Worm (Caenorhabditis elegans) whole organism, L2 larva: ENCODE results near the gene T20D3.6.

Experiments used
- C34F6.9 ChIP-seq: fragments of 150-350 bp; optimal IDR thresholded peaks from 2 replicates; lab custom pipeline; 2014; ENCODE audit warnings: missing biosample characterization, missing genetic modification characterization
- F13H6.1 ChIP-seq: sonication (generic microtip); optimal IDR thresholded peaks from 2 replicates; lab custom pipeline; 2016; ENCODE audit warnings: missing genetic modification characterization, missing compliant biosample characterization
- R02D3.7 ChIP-seq: fragments of 150-350 bp; optimal IDR thresholded peaks from 2 replicates; lab custom pipeline; 2014; ENCODE audit warnings: missing biosample characterization, missing genetic modification characterization
- Y55F3AM.14 ChIP-seq: fragments of 200-800 bp; sonication (Bioruptor generic); optimal IDR thresholded peaks from 2 replicates; lab custom pipeline; 2018; ENCODE audit warnings: mild to moderate bottlenecking, missing genetic modification characterization, missing compliant biosample characterization
- ZK546.5 ChIP-seq: sonication (generic microtip); optimal IDR thresholded peaks from 2 replicates; lab custom pipeline; 2017; ENCODE audit warnings: missing biosample characterization, missing genetic modification characterization
- alr-1 ChIP-seq: fragments of 150-350 bp; optimal IDR thresholded peaks from 2 replicates; lab custom pipeline; 2014; ENCODE audit warnings: missing biosample characterization, missing genetic modification characterization
- ama-1 ChIP-seq: fragments of 150-350 bp; optimal IDR thresholded peaks from 2 replicates; lab custom pipeline; 2018; ENCODE audit warnings: inconsistent platforms
- blmp-1 ChIP-seq: sonication (generic microtip); optimal IDR thresholded peaks from 2 replicates; lab custom pipeline; 2017; ENCODE audit warnings: missing genetic modification characterization, mild to moderate bottlenecking, missing compliant biosample characterization, antibody characterized with exemption, moderate library complexity; ENCODE audit not compliant: insufficient read depth
- ceh-16 ChIP-seq: fragments of 150-350 bp; optimal IDR thresholded peaks from 2 replicates; lab custom pipeline; 2014; ENCODE audit warnings: missing biosample characterization, missing genetic modification characterization
- crh-2 ChIP-seq: sonication (generic microtip); optimal IDR thresholded peaks from 2 replicates; lab custom pipeline; 2017; ENCODE audit warnings: missing biosample characterization, missing genetic modification characterization
- dmd-4 ChIP-seq: sonication (generic microtip); optimal IDR thresholded peaks from 2 replicates; lab custom pipeline; 2017; ENCODE audit warnings: missing biosample characterization, missing genetic modification characterization
- egl-27 ChIP-seq: sonication (generic microtip); optimal IDR thresholded peaks from 3 replicates; lab custom pipeline; 2017; ENCODE audit warnings: missing biosample characterization, missing genetic modification reagents, missing genetic modification characterization
- elt-1 ChIP-seq: fragments of 150-350 bp; optimal IDR thresholded peaks from 2 replicates; lab custom pipeline; 2014; ENCODE audit warnings: missing biosample characterization, missing genetic modification characterization
- elt-3 ChIP-seq: sonication (generic microtip); optimal IDR thresholded peaks from 2 replicates; lab custom pipeline; 2017; ENCODE audit warnings: missing biosample characterization, missing genetic modification characterization
- fos-1 ChIP-seq: fragments of 150-350 bp; optimal IDR thresholded peaks from 2 replicates; lab custom pipeline; 2014; ENCODE audit warnings: missing biosample characterization, missing genetic modification characterization
- gmeb-1 ChIP-seq: fragments of 150-350 bp; optimal IDR thresholded peaks from 2 replicates; lab custom pipeline; 2014; ENCODE audit warnings: missing biosample characterization, missing genetic modification characterization
- lin-11 ChIP-seq: fragments of 150-350 bp; sonication (generic microtip); optimal IDR thresholded peaks from 2 replicates; lab custom pipeline; 2014; ENCODE audit warnings: missing biosample characterization, missing genetic modification characterization, inconsistent platforms, mixed read lengths
- lin-39 ChIP-seq: fragments of 150-350 bp; optimal IDR thresholded peaks from 2 replicates; lab custom pipeline; 2014; ENCODE audit warnings: missing biosample characterization, missing genetic modification reagents, missing genetic modification characterization
- lsy-2 ChIP-seq, 2 experiments: fragments of 150-350 bp in 1 of 2; sonication (generic microtip) in 1 of 2; optimal IDR thresholded peaks; 2 replicates each; lab custom pipeline; 2014 to 2017; ENCODE audit warnings: missing biosample characterization in 2 of 2, missing genetic modification characterization in 2 of 2
- mdl-1 ChIP-seq, 2 experiments: fragments of 150-350 bp in 1 of 2; sonication (generic microtip) in 1 of 2; optimal IDR thresholded peaks; 2 replicates each; lab custom pipeline; 2017; ENCODE audit warnings: missing biosample characterization in 2 of 2, missing genetic modification characterization in 2 of 2
- nhr-10 ChIP-seq: sonication (generic microtip); optimal IDR thresholded peaks from 2 replicates; lab custom pipeline; 2017; ENCODE audit warnings: missing biosample characterization, missing genetic modification characterization
- nhr-11 ChIP-seq: fragments of 150-350 bp; optimal IDR thresholded peaks from 2 replicates; lab custom pipeline; 2014; ENCODE audit warnings: missing biosample characterization, missing genetic modification characterization
- nhr-12 ChIP-seq: fragments of 150-350 bp; optimal IDR thresholded peaks from 2 replicates; lab custom pipeline; 2014; ENCODE audit warnings: missing biosample characterization, missing genetic modification characterization
- nhr-129 ChIP-seq: fragments of 150-350 bp; optimal IDR thresholded peaks from 2 replicates; lab custom pipeline; 2014; ENCODE audit warnings: missing biosample characterization, missing genetic modification characterization
- nhr-21 ChIP-seq: fragments of 150-350 bp; optimal IDR thresholded peaks from 2 replicates; lab custom pipeline; 2014; ENCODE audit warnings: missing biosample characterization, missing genetic modification characterization
- nhr-23 ChIP-seq: fragments of 150-350 bp; optimal IDR thresholded peaks from 2 replicates; lab custom pipeline; 2014; ENCODE audit warnings: missing biosample characterization, missing genetic modification reagents, missing genetic modification characterization
- nhr-237 ChIP-seq: fragments of 150-350 bp; optimal IDR thresholded peaks from 2 replicates; lab custom pipeline; 2014; ENCODE audit warnings: missing biosample characterization, missing genetic modification characterization
- nhr-6 ChIP-seq: fragments of 150-350 bp; optimal IDR thresholded peaks from 2 replicates; lab custom pipeline; 2014; ENCODE audit warnings: missing biosample characterization, missing genetic modification characterization
- nhr-77 ChIP-seq: fragments of 150-350 bp; optimal IDR thresholded peaks from 2 replicates; lab custom pipeline; 2014; ENCODE audit warnings: missing biosample characterization, missing genetic modification characterization
- peb-1 ChIP-seq: fragments of 150-350 bp; optimal IDR thresholded peaks from 2 replicates; lab custom pipeline; 2014; ENCODE audit warnings: missing biosample characterization, missing genetic modification characterization
- sem-4 ChIP-seq: fragments of 150-350 bp; optimal IDR thresholded peaks from 2 replicates; lab custom pipeline; 2014; ENCODE audit warnings: missing biosample characterization, missing genetic modification reagents, missing genetic modification characterization
- skn-1 ChIP-seq: sonication (generic microtip); optimal IDR thresholded peaks from 2 replicates; lab custom pipeline; 2017; ENCODE audit warnings: missing biosample characterization, missing genetic modification characterization
- sma-3 ChIP-seq: sonication (generic microtip); optimal IDR thresholded peaks from 2 replicates; lab custom pipeline; 2016; ENCODE audit warnings: missing genetic modification reagents, missing genetic modification characterization, missing compliant biosample characterization
- sma-9 ChIP-seq, 2 experiments: fragments of 150-350 bp in 1 of 2; sonication (generic microtip) in 1 of 2; optimal IDR thresholded peaks; 2 replicates each; lab custom pipeline; 2014 to 2016; ENCODE audit warnings: missing genetic modification characterization in 2 of 2, mild to moderate bottlenecking in 1 of 2, missing biosample characterization in 1 of 2, missing compliant biosample characterization in 1 of 2, missing genetic modification reagents in 1 of 2, moderate library complexity in 1 of 2
- snpc-4 ChIP-seq: fragments of 150-350 bp; optimal IDR thresholded peaks from 2 replicates; lab custom pipeline; 2014; ENCODE audit warnings: missing biosample characterization, missing genetic modification characterization
- unc-39 ChIP-seq: fragments of 150-350 bp; optimal IDR thresholded peaks from 2 replicates; lab custom pipeline; 2014; ENCODE audit warnings: missing biosample characterization, missing genetic modification characterization
- unc-55 ChIP-seq: fragments of 150-350 bp; sonication (generic microtip); optimal IDR thresholded peaks from 3 replicates; lab custom pipeline; 2014; ENCODE audit warnings: missing biosample characterization, missing genetic modification reagents, missing genetic modification characterization
- unc-62 ChIP-seq: fragments of 150-350 bp; optimal IDR thresholded peaks from 2 replicates; lab custom pipeline; 2014; ENCODE audit warnings: missing biosample characterization, missing genetic modification reagents, missing genetic modification characterization
- zag-1 ChIP-seq: fragments of 150-350 bp; optimal IDR thresholded peaks from 2 replicates; lab custom pipeline; 2014; ENCODE audit warnings: missing biosample characterization, missing genetic modification characterization
- ztf-1 ChIP-seq: fragments of 200-800 bp; sonication (Bioruptor generic); conservative IDR thresholded peaks from 2 replicates; pipeline ENCODE4 v1.3.6; 2022; ENCODE audit warnings: missing genetic modification characterization, missing compliant biosample characterization
- ztf-4 ChIP-seq: fragments of 150-350 bp; optimal IDR thresholded peaks from 2 replicates; lab custom pipeline; 2014; ENCODE audit warnings: missing biosample characterization, missing genetic modification characterization

The T20D3.6 gene

DNA sequence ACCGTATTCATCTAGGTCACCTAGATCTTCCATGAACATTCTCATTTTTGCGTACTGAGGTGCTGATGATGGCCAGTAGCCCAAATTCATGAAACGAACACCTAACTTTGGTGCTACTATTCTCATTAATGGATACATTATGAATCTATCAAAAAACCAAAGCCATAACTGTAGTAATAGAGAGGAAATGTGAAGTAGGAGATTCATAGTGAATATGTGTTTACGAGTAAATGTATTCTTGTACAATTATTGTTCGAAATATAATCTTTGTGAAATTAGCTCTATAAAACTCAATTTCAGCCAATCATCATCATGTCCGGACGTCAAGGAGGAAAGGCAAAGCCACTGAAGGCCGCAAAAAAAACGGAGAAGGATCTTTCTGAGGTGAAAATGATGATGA, 20.0 kb downstream of the T20D3.6 start, which contains the start of the genes F49C12.11 and nemt-1:
TSS of gene F49C12.11 (plus strand) at position 301 of the 400 bp plus-strand sequence.
TSS of gene nemt-1 (minus strand) at position 360 of the 400 bp plus-strand sequence.
- TF ChIP-seq ztf-1 (GFP tag; lab: Robert Waterston, UW) (no peak), lin-39 (tag; lab: Kevin White, UChicago) (no peak), sem-4 (tag; lab: Kevin White, UChicago) (no peak), lin-11 (tag; lab: Kevin White, UChicago) (no peak), alr-1 (tag; lab: Kevin White, UChicago) (no peak), nhr-12 (tag; lab: Kevin White, UChicago) (no peak), mdl-1 (tag; optimal IDR thresholded peaks at IDR 0.05; lab: Kevin White, UChicago) (no peak), elt-1 (no peak), gmeb-1 (tag; lab: Kevin White, UChicago) (no peak), nhr-23 (tag; lab: Kevin White, UChicago) (no peak), fos-1 (tag; lab: Kevin White, UChicago) (no peak), unc-62 (GFP tag; lab: Kevin White, UChicago) (no peak), ztf-4 (no peak), elt-3 (tag; lab: Kevin White, UChicago) (no peak)

DNA sequence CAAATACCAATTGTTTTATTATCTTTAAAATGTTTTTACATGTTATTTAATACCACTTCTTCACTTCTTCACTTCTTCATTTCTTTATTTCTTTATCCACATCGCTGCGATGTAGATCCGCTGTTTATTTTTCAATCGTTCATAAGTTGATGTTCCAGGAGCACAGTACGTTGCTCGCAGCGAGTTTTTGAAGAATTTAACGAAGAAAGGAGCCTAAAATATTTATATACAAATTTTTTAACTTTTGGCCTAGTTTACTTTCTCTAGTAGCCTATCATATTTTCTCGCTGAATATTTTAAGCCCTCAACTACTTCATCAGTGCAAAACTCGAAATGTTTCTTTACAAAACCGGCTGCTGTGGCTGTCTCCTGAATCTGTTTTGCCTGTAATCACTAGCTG, 21.0 kb downstream of the T20D3.6 start:
- TF ChIP-seq blmp-1 (tag; lab: Kevin White, UChicago) (no peak), sma-3 (GFP tag; lab: Kevin White, UChicago) (no peak), nhr-21 (tag; lab: Kevin White, UChicago) (no peak), R02D3.7 (tag; lab: Kevin White, UChicago) (no peak), nhr-237 (tag; lab: Kevin White, UChicago) (no peak), C34F6.9 (tag; lab: Kevin White, UChicago) (no peak), lin-39 (tag; lab: Kevin White, UChicago) (no peak), nhr-23 (tag; lab: Kevin White, UChicago) (no peak), F13H6.1 (tag; lab: Kevin White, UChicago) (no peak), ztf-4 (no peak), sem-4 (tag; lab: Kevin White, UChicago) (no peak), nhr-77 (tag; lab: Kevin White, UChicago) (no peak), Y55F3AM.14 (no peak), zag-1 (tag; lab: Kevin White, UChicago) (no peak), sma-9 (GFP tag; optimal IDR thresholded peaks at IDR 0.05; lab: Kevin White, UChicago) (no peak), sma-9 (tag; optimal IDR thresholded peaks at IDR 0.05; lab: Kevin White, UChicago) (no peak), unc-55 (no peak), egl-27 (tag; lab: Kevin White, UChicago) (no peak)
- TF ChIP-seq, all 48 proteins: peak for 0

DNA sequence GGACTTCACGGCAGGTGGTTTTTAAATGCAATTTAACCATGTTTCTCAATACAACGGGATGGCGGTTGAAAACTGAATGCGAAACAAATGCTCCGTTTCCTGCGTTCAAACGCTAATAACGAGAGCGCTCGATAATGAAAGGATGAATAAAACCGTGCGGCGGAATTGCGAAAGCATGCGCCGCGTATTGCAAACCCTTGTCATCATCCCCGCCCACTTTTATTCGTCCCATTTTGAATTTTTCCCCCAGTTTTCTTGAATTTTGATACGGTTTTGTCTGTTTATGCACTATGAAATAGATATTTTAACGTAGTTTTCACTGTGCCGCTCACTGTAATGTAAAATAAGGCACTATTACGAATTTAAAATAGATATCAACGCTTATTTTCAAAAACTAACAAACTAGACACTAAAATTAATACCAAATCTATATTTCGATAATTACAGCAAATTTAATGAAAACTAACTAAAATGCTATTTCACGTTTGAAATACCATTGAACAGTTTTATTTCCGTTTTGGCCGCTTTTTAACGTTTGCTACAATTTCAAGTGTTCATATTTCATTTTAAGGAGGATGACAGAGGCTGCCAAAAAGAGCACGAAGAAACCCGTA, 22.9 kb downstream of the T20D3.6 start, which contains the start of the genes F49C12.9 and rpn-7:
TSS of gene F49C12.9 (minus strand) at position 148 of the 614 bp plus-strand sequence.
TSS of gene rpn-7 (plus strand) at position 564 of the 614 bp plus-strand sequence.
- TF ChIP-seq nhr-237 (tag; lab: Kevin White, UChicago): no peak
- TF ChIP-seq unc-55: peak; percentile 65
- no peak for TF ChIP-seq lin-39 (tag; lab: Kevin White, UChicago)
- peak; percentile 11 for TF ChIP-seq fos-1 (tag; lab: Kevin White, UChicago)
- no peak for TF ChIP-seq alr-1 (tag; lab: Kevin White, UChicago)
- no peak for TF ChIP-seq R02D3.7 (tag; lab: Kevin White, UChicago)
- no peak for TF ChIP-seq peb-1 (tag; lab: Kevin White, UChicago)
- TF ChIP-seq nhr-10 (tag; lab: Kevin White, UChicago): no peak
- TF ChIP-seq lin-11 (tag; lab: Kevin White, UChicago): peak; percentile 18
- peak; percentile 5 for TF ChIP-seq crh-2 (tag; lab: Kevin White, UChicago)
- no peak for TF ChIP-seq Y55F3AM.14
- peak; percentile 26 for TF ChIP-seq gmeb-1 (tag; lab: Kevin White, UChicago)
- peak; percentile 6 for TF ChIP-seq sma-3 (GFP tag; lab: Kevin White, UChicago)
- TF ChIP-seq nhr-12 (tag; lab: Kevin White, UChicago): no peak
- TF ChIP-seq blmp-1 (tag; lab: Kevin White, UChicago): no peak
- TF ChIP-seq unc-39: no peak
- TF ChIP-seq ceh-16 (tag; lab: Kevin White, UChicago): no peak
- peak; percentile 59 for TF ChIP-seq C34F6.9 (tag; lab: Kevin White, UChicago)
- TF ChIP-seq ZK546.5 (tag; lab: Kevin White, UChicago): no peak
- no peak for TF ChIP-seq dmd-4 (tag; lab: Kevin White, UChicago)
- TF ChIP-seq ama-1 (lab: Kevin White, UChicago): no peak
- no peak for TF ChIP-seq nhr-11 (tag; lab: Kevin White, UChicago)
- no peak for TF ChIP-seq ztf-4
- no peak for TF ChIP-seq mdl-1 (tag; optimal IDR thresholded peaks at IDR 0.05; lab: Kevin White, UChicago)
- TF ChIP-seq sma-9 (GFP tag; optimal IDR thresholded peaks at IDR 0.05; lab: Kevin White, UChicago): no peak
- no peak for TF ChIP-seq sma-9 (tag; optimal IDR thresholded peaks at IDR 0.05; lab: Kevin White, UChicago)
- no peak for TF ChIP-seq egl-27 (tag; lab: Kevin White, UChicago)
- TF ChIP-seq skn-1: peak; percentile 97
- peak; percentile 61 for TF ChIP-seq nhr-129 (tag; lab: Kevin White, UChicago)
- no peak for TF ChIP-seq elt-3 (tag; lab: Kevin White, UChicago)
- no peak for TF ChIP-seq snpc-4
- no peak for TF ChIP-seq nhr-6
- peak in 1 of 2 experiments; percentile 3 for TF ChIP-seq lsy-2 (tag; optimal IDR thresholded peaks at IDR 0.05; lab: Kevin White, UChicago)
- TF ChIP-seq, all 48 proteins: peak for 10
